Worm (Caenorhabditis elegans) whole organism, young adult: ENCODE data around the gene C09F5.1.
A peak's percentile ranks its signal among the peaks of the same experiment; 100 is the strongest.

Experiments
- C06A6.2 ChIP-seq: fragments of 200-800 bp; sonication (Bioruptor generic); conservative IDR thresholded peaks from 2 replicates; pipeline ENCODE4 v1.3.6; 2022; ENCODE audit warnings: missing genetic modification characterization, missing compliant biosample characterization
- F37B4.10 ChIP-seq: fragments of 200-800 bp; sonication (Bioruptor generic); IDR thresholded peaks from 2 replicates; pipeline ENCODE4 v1.3.6; 2022; ENCODE audit warnings: missing genetic modification characterization, missing compliant biosample characterization
- F49E8.2 ChIP-seq: sonication (generic microtip); optimal IDR thresholded peaks from 3 replicates; lab custom pipeline; 2017; ENCODE audit warnings: missing genetic modification characterization, mild to moderate bottlenecking, missing compliant biosample characterization, antibody characterized with exemption, moderate library complexity; ENCODE audit not compliant: insufficient read depth
- F57A8.1 ChIP-seq: fragments of 200-800 bp; sonication (Bioruptor generic); optimal IDR thresholded peaks from 2 replicates; lab custom pipeline; 2018; ENCODE audit warnings: mild to moderate bottlenecking, missing genetic modification characterization, moderate library complexity, missing compliant biosample characterization
- F57C9.4 ChIP-seq: sonication (generic microtip); optimal IDR thresholded peaks from 2 replicates; lab custom pipeline; 2017; ENCODE audit warnings: mild to moderate bottlenecking, missing genetic modification characterization, missing compliant biosample characterization
- K11D2.4 ChIP-seq: fragments of 200-800 bp; sonication (Bioruptor generic); IDR thresholded peaks from 2 replicates; pipeline ENCODE4 v1.3.6; 2022; ENCODE audit warnings: missing genetic modification reagents, missing genetic modification characterization, missing compliant biosample characterization
- K12H6.12 ChIP-seq: fragments of 200-800 bp; sonication (Bioruptor generic); optimal IDR thresholded peaks from 2 replicates; lab custom pipeline; 2018; ENCODE audit warnings: mild to moderate bottlenecking, missing genetic modification characterization, missing compliant biosample characterization
- Y53G8AR.9 ChIP-seq: fragments of 200-800 bp; sonication (Bioruptor generic); conservative IDR thresholded peaks from 2 replicates; pipeline ENCODE4 v1.3.6; 2022; ENCODE audit warnings: missing genetic modification reagents, missing genetic modification characterization, missing compliant biosample characterization
- Y95B8A.8 ChIP-seq: fragments of 200-800 bp; sonication (Bioruptor generic); IDR thresholded peaks from 2 replicates; pipeline ENCODE4 v1.3.6; 2022; ENCODE audit warnings: missing genetic modification reagents, missing genetic modification characterization, missing compliant biosample characterization
- akir-1 ChIP-seq: fragments of 200-800 bp; sonication (Bioruptor generic); optimal IDR thresholded peaks from 2 replicates; lab custom pipeline; 2018; ENCODE audit warnings: mild to moderate bottlenecking, missing genetic modification characterization, moderate library complexity, missing compliant biosample characterization
- aptf-2 ChIP-seq: fragments of 200-800 bp; sonication (Bioruptor generic); conservative IDR thresholded peaks from 2 replicates; pipeline ENCODE4 v1.3.6; 2022; ENCODE audit warnings: missing genetic modification reagents, missing genetic modification characterization, missing compliant biosample characterization
- atf-7 ChIP-seq: sonication (generic microtip); optimal IDR thresholded peaks from 2 replicates; lab custom pipeline; 2017; ENCODE audit warnings: mild to moderate bottlenecking, missing genetic modification characterization, missing compliant biosample characterization
- athp-1 ChIP-seq: sonication (generic microtip); optimal IDR thresholded peaks from 2 replicates; lab custom pipeline; 2017; ENCODE audit warnings: mild to moderate bottlenecking, missing genetic modification characterization, missing compliant biosample characterization
- attf-3 ChIP-seq: fragments of 200-800 bp; sonication (Bioruptor generic); conservative IDR thresholded peaks from 2 replicates; pipeline ENCODE4 v1.3.6; 2022; ENCODE audit warnings: missing genetic modification reagents, missing genetic modification characterization, missing compliant biosample characterization
- ccch-3 ChIP-seq: fragments of 200-800 bp; sonication (Bioruptor generic); optimal IDR thresholded peaks from 2 replicates; lab custom pipeline; 2018; ENCODE audit warnings: mild to moderate bottlenecking, missing genetic modification characterization, missing compliant biosample characterization
- cebp-1 ChIP-seq, 2 experiments: fragments of 200-800 bp in 1 of 2; sonication (Bioruptor generic) in 1 of 2; sonication (generic microtip) in 1 of 2; IDR thresholded peaks in 1 of 2; optimal IDR thresholded peaks in 1 of 2; 2 replicates each; pipeline versions ENCODE4 v1.3.6 to Lab custom; 2017 to 2022; ENCODE audit warnings: missing compliant biosample characterization in 2 of 2, missing genetic modification characterization in 2 of 2, mild to moderate bottlenecking in 1 of 2, missing genetic modification reagents in 1 of 2, moderate library complexity in 1 of 2
- ceh-100 ChIP-seq: fragments of 200-800 bp; sonication (Bioruptor generic); IDR thresholded peaks from 2 replicates; pipeline ENCODE4 v1.3.6; 2022; ENCODE audit warnings: missing genetic modification reagents, missing genetic modification characterization, missing compliant biosample characterization
- ceh-58 ChIP-seq: fragments of 200-800 bp; sonication (Bioruptor generic); IDR thresholded peaks from 2 replicates; pipeline ENCODE4 v1.3.6; 2022; ENCODE audit warnings: missing genetic modification characterization, missing compliant biosample characterization
- ceh-91 ChIP-seq: fragments of 200-800 bp; sonication (Bioruptor generic); IDR thresholded peaks from 2 replicates; pipeline ENCODE4 v1.3.6; 2022; ENCODE audit warnings: missing genetic modification reagents, missing genetic modification characterization, missing compliant biosample characterization
- ets-4 ChIP-seq: fragments of 200-800 bp; sonication (Bioruptor generic); optimal IDR thresholded peaks from 2 replicates; lab custom pipeline; 2018; ENCODE audit warnings: mild to moderate bottlenecking, missing genetic modification characterization, missing compliant biosample characterization
- him-1 ChIP-seq: sonication (generic microtip); optimal IDR thresholded peaks from 2 replicates; lab custom pipeline; 2016; ENCODE audit warnings: missing genotype, missing genetic modification reagents, missing genetic modification characterization, missing compliant biosample characterization
- hmg-20 ChIP-seq: fragments of 200-800 bp; sonication (Bioruptor generic); IDR thresholded peaks from 2 replicates; pipeline ENCODE4 v1.3.6; 2022; ENCODE audit warnings: missing genetic modification reagents, missing genetic modification characterization, missing compliant biosample characterization
- lag-1 ChIP-seq: fragments of 200-800 bp; sonication (Bioruptor generic); IDR thresholded peaks from 2 replicates; pipeline ENCODE4 v1.3.6; 2022; ENCODE audit warnings: missing genetic modification reagents, missing genetic modification characterization, missing compliant biosample characterization
- let-526 ChIP-seq: fragments of 200-800 bp; sonication (Bioruptor generic); IDR thresholded peaks from 2 replicates; pipeline ENCODE4 v1.3.6; 2022; ENCODE audit warnings: missing genetic modification reagents, missing genetic modification characterization, missing compliant biosample characterization
- lin-35 ChIP-seq, 3 experiments: fragments of 150-350 bp in 2 of 3; sonication (generic microtip) in 1 of 3; optimal IDR thresholded peaks; 2 replicates each; lab custom pipeline; 2014 to 2018; ENCODE audit warnings: missing biosample characterization in 3 of 3, missing genetic modification characterization in 3 of 3, missing genetic modification reagents in 3 of 3
- lin-54 ChIP-seq: fragments of 200-800 bp; sonication (Bioruptor generic); optimal IDR thresholded peaks from 2 replicates; lab custom pipeline; 2018; ENCODE audit warnings: mild to moderate bottlenecking, missing genetic modification characterization, missing compliant biosample characterization
- madf-10 ChIP-seq: sonication (generic microtip); optimal IDR thresholded peaks from 2 replicates; lab custom pipeline; 2016; ENCODE audit warnings: mild to moderate bottlenecking, missing genetic modification characterization, missing compliant biosample characterization
- madf-8 ChIP-seq: fragments of 200-800 bp; sonication (Bioruptor generic); conservative IDR thresholded peaks from 2 replicates; pipeline ENCODE4 v1.3.6; 2022; ENCODE audit warnings: missing genetic modification reagents, missing genetic modification characterization, missing compliant biosample characterization
- mcd-1 ChIP-seq: fragments of 200-800 bp; sonication (Bioruptor generic); IDR thresholded peaks from 2 replicates; pipeline ENCODE4 v1.3.6; 2022; ENCODE audit warnings: missing genetic modification reagents, missing genetic modification characterization, missing compliant biosample characterization
- mxl-1 ChIP-seq: sonication (generic microtip); optimal IDR thresholded peaks from 2 replicates; lab custom pipeline; 2016; ENCODE audit warnings: missing genetic modification characterization, missing compliant biosample characterization
- somi-1 ChIP-seq: fragments of 200-800 bp; sonication (Bioruptor generic); optimal IDR thresholded peaks from 2 replicates; lab custom pipeline; 2018; ENCODE audit warnings: mild to moderate bottlenecking, missing genetic modification characterization, missing compliant biosample characterization
- sptf-2 ChIP-seq: fragments of 200-800 bp; sonication (Bioruptor generic); optimal IDR thresholded peaks from 2 replicates; lab custom pipeline; 2018; ENCODE audit warnings: mild to moderate bottlenecking, missing genetic modification characterization, missing compliant biosample characterization
- tbx-9 ChIP-seq: sonication (generic microtip); optimal IDR thresholded peaks from 2 replicates; lab custom pipeline; 2016; ENCODE audit warnings: borderline replicate concordance, missing genetic modification characterization, inconsistent platforms, missing compliant biosample characterization
- tlf-1 ChIP-seq: fragments of 200-800 bp; sonication (Bioruptor generic); optimal IDR thresholded peaks from 2 replicates; lab custom pipeline; 2018; ENCODE audit warnings: mild to moderate bottlenecking, missing genetic modification characterization, missing compliant biosample characterization
- xnd-1 ChIP-seq: sonication (generic microtip); optimal IDR thresholded peaks from 2 replicates; lab custom pipeline; 2016; ENCODE audit warnings: missing genotype, missing genetic modification reagents, missing genetic modification characterization, missing compliant biosample characterization
- zfh-2 ChIP-seq: fragments of 200-800 bp; sonication (Bioruptor generic); conservative IDR thresholded peaks from 2 replicates; pipeline ENCODE4 v1.3.6; 2022; ENCODE audit warnings: missing genetic modification reagents, missing genetic modification characterization, missing compliant biosample characterization
- ztf-18 ChIP-seq: sonication (generic microtip); optimal IDR thresholded peaks from 2 replicates; lab custom pipeline; 2016; ENCODE audit warnings: missing genotype, mild to moderate bottlenecking, missing genetic modification characterization, missing compliant biosample characterization
- ztf-6 ChIP-seq: fragments of 200-800 bp; sonication (Bioruptor generic); IDR thresholded peaks from 2 replicates; pipeline ENCODE4 v1.3.6; 2022; ENCODE audit warnings: missing genetic modification reagents, missing genetic modification characterization, missing compliant biosample characterization

Gene C09F5.1

ce11 chrIII:670994-671393 lies 12.5 kb downstream of the C09F5.1 start (continued):
- TF ChIP-seq F37B4.10 (GFP tag; lab: Robert Waterston, UW) (no peak), K12H6.12 (tag; lab: Kevin White, UChicago) (peak; percentile 51), Y95B8A.8 (no peak), zfh-2 (GFP tag; lab: Robert Waterston, UW) (peak; percentile 92), ceh-91 (GFP tag; lab: Robert Waterston, UW) (no peak), ccch-3 (GFP tag; lab: Kevin White, UChicago) (no peak), mcd-1 (GFP tag; lab: Robert Waterston, UW) (no peak), ztf-6 (GFP tag; lab: Robert Waterston, UW) (no peak), C06A6.2 (no peak), hmg-20 (GFP tag; lab: Robert Waterston, UW) (no peak), somi-1 (GFP tag; lab: Kevin White, UChicago) (no peak), tlf-1 (GFP tag; lab: Kevin White, UChicago) (no peak), F49E8.2 (tag; lab: Kevin White, UChicago) (no peak), mxl-1 (no peak), atf-7 (tag; lab: Kevin White, UChicago) (no peak), K11D2.4 (GFP tag; lab: Robert Waterston, UW) (no peak), ztf-18 (no peak), ets-4 (GFP tag; lab: Kevin White, UChicago) (no peak), lin-54 (no peak), ceh-100 (GFP tag; lab: Robert Waterston, UW) (no peak), cebp-1 (GFP tag; IDR thresholded peaks at IDR 0.05; lab: Robert Waterston, UW) (no peak), cebp-1 (tag; optimal IDR thresholded peaks at IDR 0.05; lab: Kevin White, UChicago) (peak; percentile 43)
- TF ChIP-seq, all 124 proteins: peak for 9

- TF ChIP-seq ccch-3 (GFP tag; lab: Kevin White, UChicago): no peak
- TF ChIP-seq F57A8.1 (GFP tag; lab: Kevin White, UChicago): no peak
- no peak for TF ChIP-seq let-526 (GFP tag; lab: Robert Waterston, UW)
- no peak for TF ChIP-seq madf-10
- TF ChIP-seq F57C9.4 (tag; lab: Kevin White, UChicago): no peak
- no peak for TF ChIP-seq attf-3 (GFP tag; lab: Robert Waterston, UW)
- TF ChIP-seq somi-1 (GFP tag; lab: Kevin White, UChicago): no peak
- TF ChIP-seq xnd-1 (tag; lab: Kevin White, UChicago): no peak
- no peak for TF ChIP-seq Y53G8AR.9 (GFP tag; lab: Robert Waterston, UW)
- no peak for TF ChIP-seq aptf-2 (GFP tag; lab: Robert Waterston, UW)
- no peak for TF ChIP-seq him-1 (tag; lab: Kevin White, UChicago)
- no peak for TF ChIP-seq athp-1 (tag; lab: Kevin White, UChicago)
- TF ChIP-seq sptf-2 (GFP tag; lab: Kevin White, UChicago): no peak
- no peak for TF ChIP-seq lag-1 (GFP tag; lab: Robert Waterston, UW)
- no peak for TF ChIP-seq akir-1
- no peak for TF ChIP-seq lin-35 (GFP tag; optimal IDR thresholded peaks at IDR 0.05; lab: Kevin White, UChicago)
- no peak for TF ChIP-seq mxl-1
- no peak for TF ChIP-seq tbx-9 (tag; lab: Kevin White, UChicago)
- no peak for TF ChIP-seq madf-8 (GFP tag; lab: Robert Waterston, UW)
- no peak for TF ChIP-seq ceh-58
These were observed 16.9 kb downstream of the C09F5.1 start for ce11 chrIII:675413-675812.
